Worm (Caenorhabditis elegans) whole organism, mixed stage, embryonic: ENCODE data around the gene T01C1.4.

Experiments used
- M03D4.4 ChIP-seq: sonication (generic microtip); optimal IDR thresholded peaks from 2 replicates; lab custom pipeline; 2017; ENCODE audit warnings: mild to moderate bottlenecking, missing genetic modification characterization, missing compliant biosample characterization
- blmp-1 ChIP-seq: fragments of 150-350 bp; optimal IDR thresholded peaks from 2 replicates; lab custom pipeline; 2014; ENCODE audit warnings: missing biosample characterization, missing genetic modification characterization
- ceh-39 ChIP-seq: fragments of 150-350 bp; optimal IDR thresholded peaks from 2 replicates; lab custom pipeline; 2014; ENCODE audit warnings: missing biosample characterization, missing genetic modification characterization
- ceh-43 ChIP-seq: fragments of 200-800 bp; sonication (Bioruptor generic); optimal IDR thresholded peaks from 2 replicates; lab custom pipeline; 2018; ENCODE audit warnings: mild to moderate bottlenecking, missing genetic modification characterization, moderate library complexity, missing compliant biosample characterization
- ceh-83 ChIP-seq: fragments of 200-800 bp; sonication (Bioruptor generic); optimal IDR thresholded peaks from 2 replicates; lab custom pipeline; 2018; ENCODE audit warnings: mild to moderate bottlenecking, missing genetic modification characterization, missing compliant biosample characterization
- ces-1 ChIP-seq: fragments of 150-350 bp; optimal IDR thresholded peaks from 2 replicates; lab custom pipeline; 2014; ENCODE audit warnings: missing biosample characterization, missing genetic modification reagents, missing genetic modification characterization
- drap-1 ChIP-seq: fragments of 200-800 bp; sonication (Bioruptor generic); optimal IDR thresholded peaks from 3 replicates; lab custom pipeline; 2018; ENCODE audit warnings: mild to moderate bottlenecking, missing genetic modification characterization, missing compliant biosample characterization
- elt-1 ChIP-seq: sonication (generic microtip); optimal IDR thresholded peaks from 2 replicates; lab custom pipeline; 2017; ENCODE audit warnings: missing genetic modification characterization, mild to moderate bottlenecking, missing compliant biosample characterization, antibody characterized with exemption, moderate library complexity, borderline replicate concordance; ENCODE audit not compliant: insufficient read depth
- elt-3 ChIP-seq: fragments of 150-350 bp; optimal IDR thresholded peaks from 2 replicates; lab custom pipeline; 2014; ENCODE audit warnings: missing biosample characterization, missing genetic modification characterization
- ham-2 ChIP-seq: fragments of 200-800 bp; sonication (Bioruptor generic); optimal IDR thresholded peaks from 2 replicates; lab custom pipeline; 2018; ENCODE audit warnings: mild to moderate bottlenecking, missing genetic modification characterization, missing compliant biosample characterization
- hlh-1 ChIP-seq: fragments of 150-350 bp; optimal IDR thresholded peaks from 2 replicates; lab custom pipeline; 2014; ENCODE audit warnings: missing biosample characterization, missing genetic modification reagents, missing genetic modification characterization
- lin-13 ChIP-seq: fragments of 150-350 bp; optimal IDR thresholded peaks from 2 replicates; lab custom pipeline; 2014; ENCODE audit warnings: missing biosample characterization, missing genetic modification characterization
- lin-32 ChIP-seq: fragments of 200-800 bp; sonication (Bioruptor generic); optimal IDR thresholded peaks from 2 replicates; lab custom pipeline; 2018; ENCODE audit warnings: mild to moderate bottlenecking, missing genetic modification characterization, missing compliant biosample characterization
- lsy-2 ChIP-seq: fragments of 150-350 bp; optimal IDR thresholded peaks from 2 replicates; lab custom pipeline; 2014; ENCODE audit warnings: missing biosample characterization, missing genetic modification characterization
- mab-5 ChIP-seq: fragments of 150-350 bp; optimal IDR thresholded peaks from 2 replicates; lab custom pipeline; 2014; ENCODE audit warnings: missing biosample characterization, missing genetic modification characterization
- mep-1 ChIP-seq: fragments of 150-350 bp; optimal IDR thresholded peaks from 2 replicates; lab custom pipeline; 2017; ENCODE audit warnings: missing biosample characterization, missing genetic modification reagents, missing genetic modification characterization, inconsistent platforms
- mls-2 ChIP-seq: sonication (generic microtip); optimal IDR thresholded peaks from 2 replicates; lab custom pipeline; 2016; ENCODE audit warnings: mild to moderate bottlenecking, missing genetic modification characterization, moderate library complexity, missing compliant biosample characterization
- nhr-12 ChIP-seq: fragments of 150-350 bp; optimal IDR thresholded peaks from 2 replicates; lab custom pipeline; 2014; ENCODE audit warnings: missing biosample characterization, missing genetic modification characterization
- nhr-2 ChIP-seq: fragments of 150-350 bp; optimal IDR thresholded peaks from 2 replicates; lab custom pipeline; 2014; ENCODE audit warnings: missing biosample characterization, missing genetic modification characterization
- nhr-237 ChIP-seq: fragments of 150-350 bp; optimal IDR thresholded peaks from 2 replicates; lab custom pipeline; 2014; ENCODE audit warnings: missing biosample characterization, missing genetic modification characterization
- nhr-28 ChIP-seq: fragments of 150-350 bp; optimal IDR thresholded peaks from 2 replicates; lab custom pipeline; 2014; ENCODE audit warnings: missing biosample characterization, missing genetic modification characterization
- nhr-76 ChIP-seq: sonication (generic microtip); optimal IDR thresholded peaks from 2 replicates; lab custom pipeline; 2017; ENCODE audit warnings: missing biosample characterization, missing genetic modification characterization
- pha-4 ChIP-seq: fragments of 150-350 bp; optimal IDR thresholded peaks from 2 replicates; lab custom pipeline; 2018; ENCODE audit warnings: missing biosample characterization, missing genetic modification reagents, missing genetic modification characterization
- sem-2 ChIP-seq: fragments of 200-800 bp; sonication (Bioruptor generic); optimal IDR thresholded peaks from 2 replicates; lab custom pipeline; 2018; ENCODE audit warnings: mild to moderate bottlenecking, missing genetic modification characterization, missing compliant biosample characterization
- sptf-1 ChIP-seq: sonication (generic microtip); optimal IDR thresholded peaks from 2 replicates; lab custom pipeline; 2017; ENCODE audit warnings: mild to moderate bottlenecking, missing genetic modification characterization, moderate library complexity, missing compliant biosample characterization
- tbx-8 ChIP-seq: fragments of 200-800 bp; sonication (Bioruptor generic); optimal IDR thresholded peaks from 2 replicates; lab custom pipeline; 2018; ENCODE audit warnings: mild to moderate bottlenecking, missing genetic modification characterization, moderate library complexity, missing compliant biosample characterization
- unc-120 ChIP-seq: sonication (generic microtip); optimal IDR thresholded peaks from 2 replicates; lab custom pipeline; 2017; ENCODE audit warnings: missing genetic modification characterization, missing compliant biosample characterization; ENCODE audit not compliant: poor library complexity, severe bottlenecking
- unc-39 ChIP-seq: fragments of 150-350 bp; optimal IDR thresholded peaks from 2 replicates; lab custom pipeline; 2014; ENCODE audit warnings: missing biosample characterization, missing genetic modification characterization
- unc-62 ChIP-seq: fragments of 150-350 bp; optimal IDR thresholded peaks from 2 replicates; lab custom pipeline; 2014; ENCODE audit warnings: missing biosample characterization, missing genetic modification reagents, missing genetic modification characterization
- zip-8 ChIP-seq: fragments of 150-350 bp; optimal IDR thresholded peaks from 2 replicates; lab custom pipeline; 2014; ENCODE audit warnings: missing biosample characterization, missing genetic modification characterization
- ztf-11 ChIP-seq: fragments of 150-350 bp; optimal IDR thresholded peaks from 2 replicates; lab custom pipeline; 2014; ENCODE audit warnings: missing biosample characterization, missing genetic modification characterization

T01C1.4 gene

ce11 chrX:10704329-10704728 is 12.6 kb downstream of the T01C1.4 start:
- TF ChIP-seq lin-13 (no peak), sptf-1 (tag; lab: Kevin White, UChicago) (no peak), mab-5 (tag; lab: Kevin White, UChicago) (no peak), tbx-8 (GFP tag; lab: Kevin White, UChicago) (no peak), blmp-1 (tag; lab: Kevin White, UChicago) (no peak), unc-39 (tag; lab: Kevin White, UChicago) (no peak), drap-1 (GFP tag; lab: Kevin White, UChicago) (no peak), lsy-2 (no peak), elt-3 (tag; lab: Kevin White, UChicago) (no peak), nhr-2 (tag; lab: Kevin White, UChicago) (no peak), nhr-237 (no peak), mls-2 (tag; lab: Kevin White, UChicago) (no peak), lin-32 (no peak), nhr-12 (no peak), ztf-11 (tag; lab: Kevin White, UChicago) (no peak), ces-1 (no peak), ceh-83 (GFP tag; lab: Kevin White, UChicago) (no peak)

ce11 chrX:10694933-10695332 is 22.0 kb downstream of the T01C1.4 start, which contains the start of gene plpp-1.3:
plpp-1.3 (plus strand) TSS chrX:10695312.
- TF ChIP-seq ceh-39 (peak; percentile 17), nhr-2 (tag; lab: Kevin White, UChicago) (no peak), mep-1 (peak; percentile 48)

ce11 chrX:10694248-10694647 is 22.7 kb downstream of the T01C1.4 start:
- TF ChIP-seq lin-13 (no peak), mep-1 (no peak), elt-3 (tag; lab: Kevin White, UChicago) (no peak), ceh-39 (no peak), nhr-2 (tag; lab: Kevin White, UChicago) (no peak)

ce11 chrX:10692057-10692456 is 24.9 kb downstream of the T01C1.4 start:
- TF ChIP-seq lsy-2 (no peak), zip-8 (tag; lab: Kevin White, UChicago) (peak; percentile 86), nhr-2 (tag; lab: Kevin White, UChicago) (no peak)

- TF ChIP-seq lin-32 (no peak), pha-4 (no peak), sem-2 (GFP tag; lab: Kevin White, UChicago) (no peak), ham-2 (GFP tag; lab: Kevin White, UChicago) (no peak), ztf-11 (tag; lab: Kevin White, UChicago) (no peak), tbx-8 (GFP tag; lab: Kevin White, UChicago) (no peak), sptf-1 (tag; lab: Kevin White, UChicago) (no peak), nhr-12 (no peak), mab-5 (tag; lab: Kevin White, UChicago) (no peak), ceh-83 (GFP tag; lab: Kevin White, UChicago) (no peak), nhr-237 (no peak), M03D4.4 (tag; lab: Kevin White, UChicago) (no peak), unc-62 (GFP tag; lab: Kevin White, UChicago) (no peak), ceh-43 (GFP tag; lab: Kevin White, UChicago) (no peak), mls-2 (tag; lab: Kevin White, UChicago) (no peak), nhr-76 (tag; lab: Kevin White, UChicago) (no peak), elt-3 (tag; lab: Kevin White, UChicago) (no peak)
Observed at ce11 chrX:10691643-10692042, 25.3 kb downstream of the T01C1.4 start, which contains the start of gene yap-1. yap-1 (plus strand) TSS chrX:10691943.

- TF ChIP-seq blmp-1 (tag; lab: Kevin White, UChicago) = peak; percentile 80
- TF ChIP-seq ces-1 = no peak
- TF ChIP-seq zip-8 (tag; lab: Kevin White, UChicago) = no peak
- no peak for TF ChIP-seq pha-4
- no peak for TF ChIP-seq nhr-2 (tag; lab: Kevin White, UChicago)
- no peak for TF ChIP-seq nhr-28 (tag; lab: Kevin White, UChicago)
- TF ChIP-seq mab-5 (tag; lab: Kevin White, UChicago) = no peak
- TF ChIP-seq lsy-2 = no peak
- TF ChIP-seq unc-120 (tag; lab: Kevin White, UChicago) = no peak
- TF ChIP-seq sptf-1 (tag; lab: Kevin White, UChicago) = no peak
- TF ChIP-seq nhr-237 = no peak
- no peak for TF ChIP-seq unc-62 (GFP tag; lab: Kevin White, UChicago)
- TF ChIP-seq elt-1 (tag; lab: Kevin White, UChicago) = peak; percentile 55
- TF ChIP-seq tbx-8 (GFP tag; lab: Kevin White, UChicago) = no peak
- no peak for TF ChIP-seq sem-2 (GFP tag; lab: Kevin White, UChicago)
- no peak for TF ChIP-seq hlh-1
Observed at ce11 chrX:10691232-10691631, 25.7 kb downstream of the T01C1.4 start.
